Worm (Caenorhabditis elegans): ENCODE data around the gene T25E4.2.

T25E4.2 gene

DNA sequence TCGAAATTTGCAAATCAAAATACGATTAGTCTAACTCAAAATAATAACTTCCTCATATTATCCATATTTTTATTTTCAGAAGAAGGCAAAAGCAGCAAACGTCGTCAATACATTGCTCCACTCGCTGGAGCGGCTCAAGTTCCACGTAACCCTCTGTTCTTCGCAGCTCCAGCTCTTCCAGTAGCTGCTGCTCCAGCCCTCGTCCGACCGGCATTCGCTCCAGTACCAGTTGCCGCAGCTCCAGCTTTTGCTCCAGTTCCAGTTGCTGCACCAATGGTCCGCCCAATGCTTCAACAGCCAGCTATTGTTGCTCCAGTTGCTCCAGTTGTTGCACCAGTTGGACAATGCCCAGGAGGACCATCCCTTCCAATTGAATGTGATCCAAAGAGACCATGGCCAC, 3.5 kb downstream of the T25E4.2 start:
- TF ChIP-seq hmbx-1 (tag; optimal IDR thresholded peaks at IDR 0.05), result no peak
- TF ChIP-seq hmg-4 (GFP tag; optimal IDR thresholded peaks at IDR 0.05), result no peak
- TF ChIP-seq ceh-36 (tag; optimal IDR thresholded peaks at IDR 0.05), result no peak
- no peak for TF ChIP-seq F13C5.2 (tag; optimal IDR thresholded peaks at IDR 0.05)
- no peak for TF ChIP-seq scrt-1 (GFP tag; IDR thresholded peaks at IDR 0.05)
- no peak for TF ChIP-seq ets-7 (tag; optimal IDR thresholded peaks at IDR 0.05)
- TF ChIP-seq tra-4 (tag; optimal IDR thresholded peaks at IDR 0.05), result no peak
- TF ChIP-seq tbx-37 (GFP tag; conservative IDR thresholded peaks at IDR 0.05), result no peak
- TF ChIP-seq ceh-13 (GFP tag; optimal IDR thresholded peaks at IDR 0.05), result no peak
- no peak for TF ChIP-seq flt-1 (GFP tag; IDR thresholded peaks at IDR 0.05)
- TF ChIP-seq sea-1 (GFP tag; conservative IDR thresholded peaks at IDR 0.05), result no peak
- TF ChIP-seq tbx-11 (GFP tag; IDR thresholded peaks at IDR 0.05), result no peak
- TF ChIP-seq ama-1 (optimal IDR thresholded peaks at IDR 0.05), result no peak
- TF ChIP-seq B0310.2 (tag; optimal IDR thresholded peaks at IDR 0.05), result no peak
- no peak for TF ChIP-seq aly-1 (tag; optimal IDR thresholded peaks at IDR 0.05)
- TF ChIP-seq hnd-1 (tag; optimal IDR thresholded peaks at IDR 0.05), result no peak
- no peak for TF ChIP-seq pes-1 (GFP tag; IDR thresholded peaks at IDR 0.05)

DNA sequence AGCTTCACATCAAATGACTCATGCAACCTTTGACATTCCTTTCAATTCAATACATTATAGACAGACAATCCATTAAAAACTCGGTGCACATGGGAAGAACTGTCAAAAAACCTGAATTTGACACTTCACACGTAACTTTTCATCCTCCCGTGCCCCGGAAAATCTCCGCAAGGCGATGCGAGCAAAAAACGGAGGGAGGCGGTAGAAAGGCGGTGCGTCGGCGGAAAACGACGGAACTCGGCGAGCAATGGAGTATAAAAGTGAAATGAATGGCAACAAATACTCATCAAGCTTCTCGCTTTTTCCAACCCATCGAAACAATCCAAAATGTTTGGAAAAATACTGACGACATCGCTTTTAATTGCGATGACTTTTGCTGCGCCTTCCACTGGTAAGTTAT, 4.2 kb downstream of the T25E4.2 start, which contains the start of gene T25E4.1:
TSS of gene T25E4.1 (plus strand) at position 301 of the 400 bp plus-strand sequence.
- TF ChIP-seq ets-7 (tag; optimal IDR thresholded peaks at IDR 0.05) (no peak), ceh-13 (GFP tag; optimal IDR thresholded peaks at IDR 0.05) (no peak), pes-1 (GFP tag; IDR thresholded peaks at IDR 0.05) (no peak)

DNA sequence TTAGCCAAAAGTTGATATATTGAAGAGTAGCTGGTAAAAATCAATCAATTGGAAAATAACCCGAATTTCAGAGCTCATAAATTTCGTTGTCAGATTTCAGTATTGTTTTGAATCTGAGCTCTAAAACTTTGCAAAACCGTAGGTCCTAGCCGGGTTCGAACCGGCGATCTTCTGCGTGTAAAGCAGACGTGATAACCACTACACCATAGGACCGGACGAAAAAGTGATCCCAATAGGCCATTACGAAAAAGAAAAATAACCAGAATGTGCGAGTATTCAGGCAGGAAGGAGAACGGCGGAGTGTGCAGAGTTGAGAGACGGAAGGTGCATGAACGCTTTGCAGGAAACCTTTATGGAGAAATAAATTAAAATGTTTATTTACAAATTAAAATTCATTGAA, 5.1 kb downstream of the T25E4.2 start:
- TF ChIP-seq ets-7 (tag; optimal IDR thresholded peaks at IDR 0.05) (no peak), hnd-1 (tag; optimal IDR thresholded peaks at IDR 0.05) (peak; percentile 20), ceh-13 (GFP tag; optimal IDR thresholded peaks at IDR 0.05) (peak; percentile 36), tbx-11 (GFP tag; IDR thresholded peaks at IDR 0.05) (peak; percentile 59; the same call in 1 of the 2 replicates), hmbx-1 (tag; optimal IDR thresholded peaks at IDR 0.05) (peak; percentile 22), B0310.2 (tag; optimal IDR thresholded peaks at IDR 0.05) (peak; percentile 27), F13C5.2 (tag; optimal IDR thresholded peaks at IDR 0.05) (peak; percentile 33), scrt-1 (GFP tag; IDR thresholded peaks at IDR 0.05) (peak; percentile 66), hmg-4 (GFP tag; optimal IDR thresholded peaks at IDR 0.05) (peak; percentile 76), tra-4 (tag; optimal IDR thresholded peaks at IDR 0.05) (no peak), sea-1 (GFP tag; conservative IDR thresholded peaks at IDR 0.05) (0 out of 2 replicates have a peak, but pooled peaks have one; percentile 64), tbx-37 (GFP tag; conservative IDR thresholded peaks at IDR 0.05) (peak; percentile 37; the same call in 1 of the 2 replicates), flt-1 (GFP tag; IDR thresholded peaks at IDR 0.05) (peak; percentile 73), ama-1 (optimal IDR thresholded peaks at IDR 0.05) (no peak), ceh-36 (tag; optimal IDR thresholded peaks at IDR 0.05) (peak; percentile 33), aly-1 (tag; optimal IDR thresholded peaks at IDR 0.05) (no peak)

DNA sequence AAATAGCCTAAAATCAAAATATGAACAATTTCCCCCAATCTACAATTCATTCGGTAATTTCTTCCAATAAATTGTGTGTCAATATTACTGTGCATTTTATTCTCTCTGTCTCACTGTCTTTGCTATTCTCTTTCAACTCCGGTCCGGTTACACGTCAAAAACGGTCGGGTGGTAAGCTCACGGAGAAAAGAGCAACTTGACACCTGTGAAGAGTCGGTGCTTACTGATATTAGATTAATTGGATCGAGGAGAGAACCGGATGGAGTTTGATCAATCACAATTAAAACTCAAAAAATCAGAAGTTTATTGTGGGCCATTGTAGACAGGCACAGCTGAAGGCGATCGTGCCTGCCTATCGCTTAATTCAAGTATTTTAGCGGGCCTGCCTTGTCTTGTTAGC, 7.3 kb downstream of the T25E4.2 start:
- TF ChIP-seq F13C5.2 (tag; optimal IDR thresholded peaks at IDR 0.05) (no peak), hmbx-1 (tag; optimal IDR thresholded peaks at IDR 0.05) (no peak)

DNA sequence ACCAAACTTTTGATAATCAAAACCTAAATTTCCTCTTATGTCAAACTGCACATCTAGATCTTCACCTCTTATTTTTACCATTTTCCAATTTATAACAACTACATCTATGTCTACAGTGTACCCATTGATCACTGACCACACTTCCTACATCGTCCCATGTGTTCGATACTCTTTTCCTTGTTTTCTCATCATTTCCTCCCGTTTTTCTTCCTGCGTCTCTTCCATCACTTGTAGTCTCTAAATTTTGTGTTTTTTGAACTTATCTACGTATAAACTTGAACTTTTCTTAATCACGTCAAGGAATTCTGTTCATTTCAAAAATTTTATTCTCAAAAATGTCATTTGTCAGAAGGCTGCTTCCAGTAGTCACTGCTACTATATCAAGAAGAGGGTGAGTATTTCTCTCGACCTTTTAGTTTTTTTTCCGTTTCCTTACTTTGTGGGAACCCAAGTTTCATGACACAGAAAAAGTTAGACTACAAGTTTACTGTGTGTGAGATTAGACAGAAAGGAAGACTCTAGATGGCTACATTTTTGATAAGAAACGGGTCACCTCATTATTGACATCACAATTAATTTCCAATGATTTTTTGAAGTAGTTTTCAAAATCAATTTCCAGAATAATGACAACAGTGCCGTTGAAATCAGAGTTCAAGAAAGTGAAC, 10.0 kb downstream of the T25E4.2 start:
- no peak for TF ChIP-seq hmg-4 (GFP tag; optimal IDR thresholded peaks at IDR 0.05)
- TF ChIP-seq tbx-11 (GFP tag; IDR thresholded peaks at IDR 0.05), result no peak
- no peak for TF ChIP-seq ets-7 (tag; optimal IDR thresholded peaks at IDR 0.05)
- TF ChIP-seq aly-1 (tag; optimal IDR thresholded peaks at IDR 0.05), result no peak
- TF ChIP-seq flt-1 (GFP tag; IDR thresholded peaks at IDR 0.05), result no peak
- no peak for TF ChIP-seq F13C5.2 (tag; optimal IDR thresholded peaks at IDR 0.05)
- no peak for TF ChIP-seq pes-1 (GFP tag; IDR thresholded peaks at IDR 0.05)

DNA sequence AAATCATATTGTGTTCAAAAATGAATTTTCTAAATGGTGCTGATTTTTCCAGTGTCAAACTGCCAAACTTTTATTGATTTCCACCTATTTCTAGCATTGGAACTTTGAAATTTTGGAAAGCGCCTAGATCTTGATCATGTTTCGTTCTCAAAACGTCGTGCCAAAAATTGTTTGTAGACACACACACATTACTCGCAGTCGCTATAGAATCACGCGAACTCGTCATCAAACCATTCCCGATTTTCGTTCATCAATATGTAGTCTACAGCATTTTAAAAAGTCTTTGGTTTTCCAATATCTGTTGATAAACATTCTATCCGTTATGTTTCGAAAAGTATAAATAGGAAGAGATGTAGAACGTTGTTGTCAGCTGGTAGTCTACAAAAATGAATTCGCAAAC, 11.9 kb downstream of the T25E4.2 start, which contains the start of the genes C17C3.1 and C17C3.15:
TSS of gene C17C3.1 (plus strand) at position 301 of the 400 bp plus-strand sequence.
TSS of gene C17C3.15 (plus strand) at position 383 of the 400 bp plus-strand sequence.
- TF ChIP-seq hnd-1 (tag; optimal IDR thresholded peaks at IDR 0.05) (no peak), aly-1 (tag; optimal IDR thresholded peaks at IDR 0.05) (no peak), hmbx-1 (tag; optimal IDR thresholded peaks at IDR 0.05) (no peak), ceh-13 (GFP tag; optimal IDR thresholded peaks at IDR 0.05) (no peak), ets-7 (tag; optimal IDR thresholded peaks at IDR 0.05) (no peak)

DNA sequence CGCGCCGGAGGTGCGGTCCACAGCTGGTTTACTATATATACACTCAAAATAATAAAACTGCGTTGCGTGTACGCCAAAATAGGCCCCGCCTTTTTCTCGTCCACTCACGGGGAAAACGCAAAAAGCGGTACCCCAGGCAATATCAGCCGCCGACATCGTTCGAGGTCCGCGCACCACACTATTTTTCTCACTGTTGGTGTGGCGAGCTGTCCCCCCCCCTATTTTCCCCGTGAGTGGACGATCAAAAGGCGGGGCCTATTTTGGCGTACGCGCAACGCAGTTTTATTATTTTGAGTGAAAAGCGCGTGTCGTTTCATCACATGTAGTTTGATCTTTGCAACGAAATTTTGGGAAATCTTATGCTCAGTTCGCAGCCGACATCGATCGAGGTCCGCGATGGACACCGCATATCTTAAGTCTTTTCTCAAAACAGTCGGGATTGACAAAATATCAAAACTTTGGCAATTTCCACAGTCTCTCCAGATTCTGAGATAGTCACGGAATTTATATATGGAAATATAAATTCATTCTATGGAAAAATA, 17.1 kb downstream of the T25E4.2 start:
- TF ChIP-seq hmg-4 (GFP tag; optimal IDR thresholded peaks at IDR 0.05) (no peak), sea-1 (GFP tag; conservative IDR thresholded peaks at IDR 0.05) (0 out of 2 replicates have a peak, but pooled peaks have one; percentile 23), ets-7 (tag; optimal IDR thresholded peaks at IDR 0.05) (no peak)

DNA sequence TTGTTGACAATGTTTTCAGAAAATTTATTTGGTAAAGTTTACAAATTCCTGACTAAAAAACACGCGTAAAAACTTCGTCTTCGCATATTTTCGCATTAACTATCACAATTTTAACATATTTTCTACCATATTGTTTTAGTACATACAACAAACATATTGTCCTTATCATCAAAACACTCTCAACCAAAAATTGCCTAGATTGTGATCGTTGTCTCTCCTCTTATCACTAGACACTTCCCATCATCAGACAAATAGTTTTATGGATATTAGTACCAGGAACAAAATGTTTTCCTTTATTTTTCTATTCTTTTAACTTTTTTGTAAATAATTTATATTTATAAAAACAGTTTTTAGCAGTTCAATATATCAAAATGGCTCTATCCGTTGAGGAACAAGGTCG, 20.8 kb downstream of the T25E4.2 start, which contains the start of gene C17C3.3:
TSS of gene C17C3.3 (plus strand) at position 346 of the 400 bp plus-strand sequence.
- TF ChIP-seq ceh-36 (tag; optimal IDR thresholded peaks at IDR 0.05) (no peak), hmbx-1 (tag; optimal IDR thresholded peaks at IDR 0.05) (no peak), hnd-1 (tag; optimal IDR thresholded peaks at IDR 0.05) (no peak), B0310.2 (tag; optimal IDR thresholded peaks at IDR 0.05) (no peak), aly-1 (tag; optimal IDR thresholded peaks at IDR 0.05) (no peak), ama-1 (optimal IDR thresholded peaks at IDR 0.05) (no peak), ets-7 (tag; optimal IDR thresholded peaks at IDR 0.05) (no peak), pes-1 (GFP tag; IDR thresholded peaks at IDR 0.05) (no peak)

Measured in whole organism, early embryonic.